Fruit fly (Drosophila melanogaster) whole organism, adult: ENCODE data around the gene CG5282.

ENCODE experiments used
- CG11617 ChIP-seq: fragments of 200-800 bp; sonication (Bioruptor generic); optimal IDR thresholded peaks from 2 replicates; lab custom pipeline; 2017; ENCODE audit warnings: mild to moderate bottlenecking, missing biosample characterization, missing genetic modification reagents, missing genetic modification characterization
- CG12768 ChIP-seq: fragments of 200-800 bp; sonication (Bioruptor generic); optimal IDR thresholded peaks from 2 replicates; lab custom pipeline; 2017; ENCODE audit warnings: missing biosample characterization, missing genetic modification characterization, mild to moderate bottlenecking, moderate library complexity, missing genetic modification reagents
- CG1620 ChIP-seq: fragments of 200-800 bp; sonication (Bioruptor generic); optimal IDR thresholded peaks from 2 replicates; lab custom pipeline; 2016; ENCODE audit warnings: missing biosample characterization, missing genetic modification characterization
- CG33017 ChIP-seq: fragments of 200-800 bp; sonication (Bioruptor generic); optimal IDR thresholded peaks from 2 replicates; lab custom pipeline; 2018; ENCODE audit warnings: missing biosample characterization, mild to moderate bottlenecking, missing genetic modification characterization, moderate library complexity
- CG5204 ChIP-seq: fragments of 200-800 bp; sonication (Bioruptor generic); optimal IDR thresholded peaks from 2 replicates; lab custom pipeline; 2016; ENCODE audit warnings: missing biosample characterization, missing genetic modification characterization
- CG7101 ChIP-seq: fragments of 200-800 bp; sonication (Bioruptor generic); optimal IDR thresholded peaks from 2 replicates; lab custom pipeline; 2018; ENCODE audit warnings: missing biosample characterization, mild to moderate bottlenecking, missing genetic modification characterization, moderate library complexity
- Crg-1 ChIP-seq: fragments of 200-800 bp; sonication (Bioruptor generic); optimal IDR thresholded peaks from 2 replicates; lab custom pipeline; 2016; ENCODE audit warnings: missing biosample characterization, missing genetic modification characterization
- Hr96 ChIP-seq: fragments of 200-800 bp; sonication (Bioruptor generic); optimal IDR thresholded peaks from 2 replicates; lab custom pipeline; 2016; ENCODE audit warnings: missing biosample characterization, missing genetic modification characterization
- bab1 ChIP-seq: fragments of 200-800 bp; sonication (Bioruptor generic); optimal IDR thresholded peaks from 3 replicates; lab custom pipeline; 2019; ENCODE audit warnings: missing biosample characterization, mild to moderate bottlenecking, missing genetic modification characterization, moderate library complexity
- kay ChIP-seq: fragments of 200-800 bp; sonication (Bioruptor generic); peaks from one replicate; lab custom pipeline; 2016; ENCODE audit warnings: missing biosample characterization, missing genetic modification characterization, borderline replicate concordance
- ovo ChIP-seq: fragments of 200-800 bp; sonication (Bioruptor generic); optimal IDR thresholded peaks from 2 replicates; lab custom pipeline; 2016; ENCODE audit warnings: missing biosample characterization, missing genetic modification characterization
- tj ChIP-seq: fragments of 200-800 bp; sonication (Bioruptor generic); optimal IDR thresholded peaks from 3 replicates; lab custom pipeline; 2017; ENCODE audit warnings: missing biosample characterization, mild to moderate bottlenecking, missing genetic modification characterization, moderate library complexity
- toe ChIP-seq: fragments of 200-800 bp; sonication (Bioruptor generic); optimal IDR thresholded peaks from 2 replicates; lab custom pipeline; 2016; ENCODE audit warnings: missing biosample characterization, missing genetic modification characterization

CG5282 gene

dm6 chr3L:20375467-20375866 is 50.4 kb downstream of the CG5282 start:
- TF ChIP-seq CG5204 (GFP tag; lab: Kevin White, UChicago): no peak
- TF ChIP-seq tj (GFP tag; lab: Kevin White, UChicago): no peak
- no peak for TF ChIP-seq CG1620 (GFP tag; lab: Kevin White, UChicago)
- TF ChIP-seq CG7101 (tag; lab: Kevin White, UChicago): no peak
- no peak for TF ChIP-seq CG12768 (GFP tag; lab: Kevin White, UChicago)
- no peak for TF ChIP-seq Crg-1 (GFP tag; lab: Kevin White, UChicago)
- TF ChIP-seq kay (GFP tag; lab: Kevin White, UChicago): no peak
- no peak for TF ChIP-seq ovo
- no peak for TF ChIP-seq toe (GFP tag; lab: Kevin White, UChicago)
- no peak for TF ChIP-seq bab1 (GFP tag; lab: Kevin White, UChicago)
- no peak for TF ChIP-seq CG11617 (GFP tag; lab: Kevin White, UChicago)
- no peak for TF ChIP-seq Hr96
- no peak for TF ChIP-seq CG33017 (tag; lab: Kevin White, UChicago)
